Worm (Caenorhabditis elegans) whole organism, L3 larva: ENCODE data around the gene srv-24.

Experiments
- R02D3.7 ChIP-seq: fragments of 150-350 bp; optimal IDR thresholded peaks from 2 replicates; lab custom pipeline; 2014; ENCODE audit warnings: missing biosample characterization, missing genetic modification characterization
- ZK546.5 ChIP-seq: sonication (generic microtip); optimal IDR thresholded peaks from 2 replicates; lab custom pipeline; 2017; ENCODE audit warnings: missing biosample characterization, missing genetic modification characterization
- aly-2 ChIP-seq: fragments of 150-350 bp; optimal IDR thresholded peaks from 2 replicates; lab custom pipeline; 2014; ENCODE audit warnings: missing biosample characterization, missing genetic modification characterization
- elt-2 ChIP-seq: sonication (generic microtip); optimal IDR thresholded peaks from 2 replicates; lab custom pipeline; 2016; ENCODE audit warnings: missing genetic modification reagents, mild to moderate bottlenecking, missing genetic modification characterization, missing compliant biosample characterization
- fkh-10 ChIP-seq: sonication (generic microtip); optimal IDR thresholded peaks from 2 replicates; lab custom pipeline; 2017; ENCODE audit warnings: missing biosample characterization, missing genetic modification reagents, missing genetic modification characterization
- fkh-2 ChIP-seq: fragments of 150-350 bp; optimal IDR thresholded peaks from 2 replicates; lab custom pipeline; 2014; ENCODE audit warnings: missing biosample characterization, missing genetic modification reagents, missing genetic modification characterization
- jun-1 ChIP-seq: fragments of 150-350 bp; optimal IDR thresholded peaks from 2 replicates; lab custom pipeline; 2014; ENCODE audit warnings: missing biosample characterization, missing genetic modification reagents, missing genetic modification characterization
- mdl-1 ChIP-seq: fragments of 150-350 bp; optimal IDR thresholded peaks from 2 replicates; lab custom pipeline; 2014; ENCODE audit warnings: missing biosample characterization, missing genetic modification characterization
- nhr-77 ChIP-seq: fragments of 150-350 bp; optimal IDR thresholded peaks from 2 replicates; lab custom pipeline; 2014; ENCODE audit warnings: missing biosample characterization, missing genetic modification characterization
- pha-4 ChIP-seq: fragments of 150-350 bp; optimal IDR thresholded peaks from 2 replicates; lab custom pipeline; 2014; ENCODE audit warnings: missing biosample characterization, missing genetic modification reagents, missing genetic modification characterization
- skn-1 ChIP-seq: fragments of 150-350 bp; optimal IDR thresholded peaks from 2 replicates; lab custom pipeline; 2014; ENCODE audit warnings: missing biosample characterization, missing genetic modification characterization

DNA sequence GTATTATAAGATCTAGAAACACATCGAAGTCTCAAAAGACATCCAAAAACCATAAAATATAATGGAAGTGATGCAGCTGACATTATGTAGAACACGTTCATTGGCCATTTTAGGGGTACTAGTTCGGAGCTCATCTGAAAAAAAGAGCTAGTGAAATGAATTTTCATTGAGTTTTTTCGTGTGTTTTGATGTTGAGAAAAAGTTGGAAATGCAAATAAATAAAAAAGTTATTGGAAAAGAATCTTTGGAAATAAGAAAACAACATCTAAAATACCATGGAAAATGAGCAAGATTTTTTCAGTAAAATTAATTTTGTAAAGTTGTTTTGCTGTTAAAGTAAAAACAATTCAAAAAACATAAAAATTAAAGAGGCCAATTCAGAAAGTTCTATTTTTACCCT, at the start of gene srv-24:
- TF ChIP-seq fkh-2 (tag; lab: Kevin White, UChicago) (no peak), ZK546.5 (tag; lab: Kevin White, UChicago) (no peak), aly-2 (no peak), jun-1 (no peak), pha-4 (no peak), fkh-10 (GFP tag; lab: Kevin White, UChicago) (no peak), elt-2 (tag; lab: Kevin White, UChicago) (no peak), mdl-1 (tag; lab: Kevin White, UChicago) (no peak), nhr-77 (tag; lab: Kevin White, UChicago) (no peak), R02D3.7 (no peak), skn-1 (no peak)
